Worm (Caenorhabditis elegans) whole organism, young adult: Measurements from ENCODE around the gene Y65A5A.2.

Experiments used
- B0035.1 ChIP-seq: sonication (generic microtip); optimal IDR thresholded peaks from 2 replicates; lab custom pipeline; 2016; ENCODE audit warnings: missing genetic modification characterization, mild to moderate bottlenecking, missing compliant biosample characterization, missing genotype, missing genetic modification reagents
- B0261.1 ChIP-seq: sonication (generic microtip); optimal IDR thresholded peaks from 2 replicates; lab custom pipeline; 2016; ENCODE audit warnings: mild to moderate bottlenecking, missing genetic modification characterization, moderate library complexity, missing compliant biosample characterization
- F37B4.10 ChIP-seq: fragments of 200-800 bp; sonication (Bioruptor generic); IDR thresholded peaks from 2 replicates; pipeline ENCODE4 v1.3.6; 2022; ENCODE audit warnings: missing genetic modification characterization, missing compliant biosample characterization
- T07F8.4 ChIP-seq: sonication (generic microtip); optimal IDR thresholded peaks from 2 replicates; lab custom pipeline; 2016; ENCODE audit warnings: mild to moderate bottlenecking, missing genetic modification characterization, moderate library complexity, missing compliant biosample characterization
- Y53G8AR.9 ChIP-seq: fragments of 200-800 bp; sonication (Bioruptor generic); conservative IDR thresholded peaks from 2 replicates; pipeline ENCODE4 v1.3.6; 2022; ENCODE audit warnings: missing genetic modification reagents, missing genetic modification characterization, missing compliant biosample characterization
- Y56A3A.18 ChIP-seq: fragments of 200-800 bp; sonication (Bioruptor generic); IDR thresholded peaks from 2 replicates; pipeline ENCODE4 v1.3.6; 2022; ENCODE audit warnings: missing genetic modification reagents, missing genetic modification characterization, missing compliant biosample characterization
- ZK185.1 ChIP-seq: sonication (generic microtip); optimal IDR thresholded peaks from 2 replicates; lab custom pipeline; 2016; ENCODE audit warnings: mild to moderate bottlenecking, missing genetic modification characterization, missing compliant biosample characterization; ENCODE audit not compliant: poor library complexity, severe bottlenecking
- aptf-3 ChIP-seq: fragments of 200-800 bp; sonication (Bioruptor generic); IDR thresholded peaks from 2 replicates; pipeline ENCODE4 v1.3.6; 2022; ENCODE audit warnings: missing genetic modification characterization, missing compliant biosample characterization
- athp-1 ChIP-seq: sonication (generic microtip); optimal IDR thresholded peaks from 2 replicates; lab custom pipeline; 2017; ENCODE audit warnings: mild to moderate bottlenecking, missing genetic modification characterization, missing compliant biosample characterization
- attf-6 ChIP-seq: fragments of 200-800 bp; sonication (Bioruptor generic); IDR thresholded peaks from 2 replicates; pipeline ENCODE4 v1.3.6; 2022; ENCODE audit warnings: missing genetic modification reagents, missing genetic modification characterization, missing compliant biosample characterization
- bed-2 ChIP-seq: fragments of 200-800 bp; sonication (Bioruptor generic); IDR thresholded peaks from 2 replicates; pipeline ENCODE4 v1.3.6; 2022; ENCODE audit warnings: missing genetic modification reagents, missing genetic modification characterization, missing compliant biosample characterization
- ccch-3 ChIP-seq: fragments of 200-800 bp; sonication (Bioruptor generic); optimal IDR thresholded peaks from 2 replicates; lab custom pipeline; 2018; ENCODE audit warnings: mild to moderate bottlenecking, missing genetic modification characterization, missing compliant biosample characterization
- cebp-1 ChIP-seq, 2 experiments: fragments of 200-800 bp in 1 of 2; sonication (Bioruptor generic) in 1 of 2; sonication (generic microtip) in 1 of 2; IDR thresholded peaks in 1 of 2; optimal IDR thresholded peaks in 1 of 2; 2 replicates each; pipeline versions ENCODE4 v1.3.6 to Lab custom; 2017 to 2022; ENCODE audit warnings: missing compliant biosample characterization in 2 of 2, missing genetic modification characterization in 2 of 2, mild to moderate bottlenecking in 1 of 2, missing genetic modification reagents in 1 of 2, moderate library complexity in 1 of 2
- cebp-2 ChIP-seq: fragments of 200-800 bp; sonication (Bioruptor generic); IDR thresholded peaks from 2 replicates; pipeline ENCODE4 v1.3.6; 2022; ENCODE audit warnings: missing genetic modification characterization, missing compliant biosample characterization
- ceh-27 ChIP-seq: fragments of 200-800 bp; sonication (Bioruptor generic); optimal IDR thresholded peaks from 2 replicates; lab custom pipeline; 2018; ENCODE audit warnings: mild to moderate bottlenecking, missing genetic modification characterization, moderate library complexity, missing compliant biosample characterization
- ceh-40 ChIP-seq: fragments of 200-800 bp; sonication (Bioruptor generic); IDR thresholded peaks from 2 replicates; pipeline ENCODE4 v1.3.6; 2022; ENCODE audit warnings: missing genetic modification characterization, missing compliant biosample characterization
- ceh-91 ChIP-seq: fragments of 200-800 bp; sonication (Bioruptor generic); IDR thresholded peaks from 2 replicates; pipeline ENCODE4 v1.3.6; 2022; ENCODE audit warnings: missing genetic modification reagents, missing genetic modification characterization, missing compliant biosample characterization
- die-1 ChIP-seq: sonication (generic microtip); optimal IDR thresholded peaks from 2 replicates; lab custom pipeline; 2016; ENCODE audit warnings: missing genotype, mild to moderate bottlenecking, missing genetic modification characterization, missing compliant biosample characterization
- dpl-1 ChIP-seq: fragments of 150-350 bp; optimal IDR thresholded peaks from 2 replicates; lab custom pipeline; 2014; ENCODE audit warnings: missing biosample characterization, missing genetic modification reagents, missing genetic modification characterization
- egl-18 ChIP-seq: fragments of 200-800 bp; sonication (Bioruptor generic); IDR thresholded peaks from 2 replicates; pipeline ENCODE4 v1.3.6; 2022; ENCODE audit warnings: missing genetic modification reagents, missing genetic modification characterization, missing compliant biosample characterization
- ekl-4 ChIP-seq: fragments of 200-800 bp; sonication (Bioruptor generic); IDR thresholded peaks from 2 replicates; pipeline ENCODE4 v1.3.6; 2022; ENCODE audit warnings: missing genetic modification reagents, missing genetic modification characterization, missing compliant biosample characterization
- ets-4 ChIP-seq: fragments of 200-800 bp; sonication (Bioruptor generic); optimal IDR thresholded peaks from 2 replicates; lab custom pipeline; 2018; ENCODE audit warnings: mild to moderate bottlenecking, missing genetic modification characterization, missing compliant biosample characterization
- fkh-3 ChIP-seq: sonication (generic microtip); optimal IDR thresholded peaks from 2 replicates; lab custom pipeline; 2016; ENCODE audit warnings: mild to moderate bottlenecking, missing genetic modification characterization, missing compliant biosample characterization
- gei-17 ChIP-seq: fragments of 200-800 bp; sonication (Bioruptor generic); optimal IDR thresholded peaks from 2 replicates; lab custom pipeline; 2018; ENCODE audit warnings: mild to moderate bottlenecking, missing genetic modification characterization, missing compliant biosample characterization
- him-1 ChIP-seq: sonication (generic microtip); optimal IDR thresholded peaks from 2 replicates; lab custom pipeline; 2016; ENCODE audit warnings: missing genotype, missing genetic modification reagents, missing genetic modification characterization, missing compliant biosample characterization
- hmg-1.2 ChIP-seq: fragments of 200-800 bp; sonication (Bioruptor generic); IDR thresholded peaks from 2 replicates; pipeline ENCODE4 v1.3.6; 2022; ENCODE audit warnings: missing genetic modification reagents, missing genetic modification characterization, missing compliant biosample characterization
- let-526 ChIP-seq: fragments of 200-800 bp; sonication (Bioruptor generic); IDR thresholded peaks from 2 replicates; pipeline ENCODE4 v1.3.6; 2022; ENCODE audit warnings: missing genetic modification reagents, missing genetic modification characterization, missing compliant biosample characterization
- lin-26 ChIP-seq: fragments of 200-800 bp; sonication (Bioruptor generic); IDR thresholded peaks from 2 replicates; pipeline ENCODE4 v1.3.6; 2022; ENCODE audit warnings: missing genetic modification reagents, missing genetic modification characterization, missing compliant biosample characterization
- lin-35 ChIP-seq, 3 experiments: fragments of 150-350 bp in 2 of 3; sonication (generic microtip) in 1 of 3; optimal IDR thresholded peaks; 2 replicates each; lab custom pipeline; 2014 to 2018; ENCODE audit warnings: missing biosample characterization in 3 of 3, missing genetic modification characterization in 3 of 3, missing genetic modification reagents in 3 of 3
- lin-40 ChIP-seq: sonication (generic microtip); optimal IDR thresholded peaks from 2 replicates; lab custom pipeline; 2016; ENCODE audit warnings: missing genetic modification characterization, mild to moderate bottlenecking, missing compliant biosample characterization, missing genotype, missing genetic modification reagents
- mcd-1 ChIP-seq: fragments of 200-800 bp; sonication (Bioruptor generic); IDR thresholded peaks from 2 replicates; pipeline ENCODE4 v1.3.6; 2022; ENCODE audit warnings: missing genetic modification reagents, missing genetic modification characterization, missing compliant biosample characterization
- nfya-1 ChIP-seq: sonication (generic microtip); optimal IDR thresholded peaks from 2 replicates; lab custom pipeline; 2017; ENCODE audit warnings: antibody characterized with exemption, missing compliant biosample characterization, missing genetic modification characterization, borderline replicate concordance; ENCODE audit not compliant: insufficient read depth
- nfyb-1 ChIP-seq: fragments of 200-800 bp; sonication (Bioruptor generic); IDR thresholded peaks from 2 replicates; pipeline ENCODE4 v1.3.6; 2022; ENCODE audit warnings: missing genetic modification reagents, missing genetic modification characterization, missing compliant biosample characterization
- nhr-120 ChIP-seq: fragments of 200-800 bp; sonication (Bioruptor generic); IDR thresholded peaks from 2 replicates; pipeline ENCODE4 v1.3.6; 2022; ENCODE audit warnings: missing genetic modification characterization, missing compliant biosample characterization
- nhr-27 ChIP-seq: fragments of 200-800 bp; sonication (Bioruptor generic); optimal IDR thresholded peaks from 2 replicates; lab custom pipeline; 2018; ENCODE audit warnings: mild to moderate bottlenecking, missing genetic modification characterization, moderate library complexity, missing compliant biosample characterization
- nhr-80 ChIP-seq: sonication (generic microtip); optimal IDR thresholded peaks from 2 replicates; lab custom pipeline; 2016; ENCODE audit warnings: missing genetic modification characterization, missing compliant biosample characterization
- nhr-90 ChIP-seq: sonication (generic microtip); optimal IDR thresholded peaks from 2 replicates; lab custom pipeline; 2016; ENCODE audit warnings: missing genotype, mild to moderate bottlenecking, missing genetic modification characterization, missing compliant biosample characterization
- rec-8 ChIP-seq, 2 experiments: sonication (generic microtip); optimal IDR thresholded peaks; 2 replicates each; lab custom pipeline; 2016; ENCODE audit warnings: mild to moderate bottlenecking in 2 of 2, missing genetic modification characterization in 2 of 2, missing genetic modification reagents in 2 of 2, missing genotype in 2 of 2, missing biosample characterization in 1 of 2, missing compliant biosample characterization in 1 of 2, moderate library complexity in 1 of 2
- sea-2 ChIP-seq: fragments of 200-800 bp; sonication (Bioruptor generic); IDR thresholded peaks from 2 replicates; pipeline ENCODE4 v1.3.6; 2022; ENCODE audit warnings: missing genetic modification characterization, missing compliant biosample characterization
- snpc-1.1 ChIP-seq: sonication (generic microtip); optimal IDR thresholded peaks from 2 replicates; lab custom pipeline; 2017; ENCODE audit warnings: missing genetic modification characterization, mild to moderate bottlenecking, missing compliant biosample characterization, antibody characterized with exemption, moderate library complexity, missing genotype, missing genetic modification reagents; ENCODE audit not compliant: insufficient read depth
- snpc-1.3 ChIP-seq: sonication (generic microtip); optimal IDR thresholded peaks from 2 replicates; lab custom pipeline; 2017; ENCODE audit warnings: missing genetic modification characterization, mild to moderate bottlenecking, missing compliant biosample characterization, antibody characterized with exemption, moderate library complexity, missing genotype, missing genetic modification reagents; ENCODE audit not compliant: insufficient read depth
- snpc-3.4 ChIP-seq: sonication (generic microtip); optimal IDR thresholded peaks from 2 replicates; lab custom pipeline; 2017; ENCODE audit warnings: missing genetic modification characterization, mild to moderate bottlenecking, missing compliant biosample characterization, antibody characterized with exemption, moderate library complexity, missing genotype, missing genetic modification reagents
- ztf-18 ChIP-seq: sonication (generic microtip); optimal IDR thresholded peaks from 2 replicates; lab custom pipeline; 2016; ENCODE audit warnings: missing genotype, mild to moderate bottlenecking, missing genetic modification characterization, missing compliant biosample characterization
- ztf-22 ChIP-seq: fragments of 200-800 bp; sonication (Bioruptor generic); optimal IDR thresholded peaks from 2 replicates; lab custom pipeline; 2018; ENCODE audit warnings: mild to moderate bottlenecking, missing genetic modification characterization, moderate library complexity, missing compliant biosample characterization
- ztf-25 ChIP-seq: fragments of 200-800 bp; sonication (Bioruptor generic); IDR thresholded peaks from 2 replicates; pipeline ENCODE4 v1.3.6; 2022; ENCODE audit warnings: missing genetic modification reagents, missing genetic modification characterization, missing compliant biosample characterization

Y65A5A.2 gene

DNA sequence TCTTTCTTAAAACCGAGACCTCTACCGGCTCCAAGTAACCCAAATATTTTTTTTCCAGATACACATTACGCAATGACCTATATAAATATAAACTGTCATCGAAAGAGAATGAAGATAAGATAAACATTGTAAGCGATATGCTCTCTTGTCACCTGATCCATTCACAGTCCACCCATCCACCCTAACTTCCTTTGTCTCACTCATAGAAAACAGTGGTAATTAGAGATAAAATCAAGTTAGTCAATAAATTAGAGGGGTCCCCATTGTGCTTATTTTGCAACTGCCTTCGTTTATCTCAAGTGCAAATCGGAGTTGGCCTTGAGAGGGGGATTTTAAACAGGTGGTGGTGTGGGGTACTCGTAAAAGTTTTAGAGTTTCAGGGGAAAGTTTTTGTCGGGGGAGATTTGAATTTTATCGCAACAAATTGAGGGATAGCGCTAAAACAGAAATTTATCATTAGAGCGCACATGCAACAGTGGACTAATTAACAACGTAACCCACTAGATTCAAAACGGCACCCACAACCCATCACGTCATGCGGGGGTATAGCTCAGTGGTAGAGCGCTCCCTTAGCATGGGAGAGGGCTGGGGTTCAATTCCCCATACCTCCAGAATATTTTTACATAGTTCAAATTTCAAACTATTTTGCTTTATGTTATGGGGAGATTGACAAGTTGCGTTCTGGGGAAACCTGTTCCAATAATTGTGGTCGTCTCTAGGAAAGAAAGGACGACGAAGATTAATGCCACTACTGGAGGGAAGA is 13.8 kb upstream of the Y65A5A.2 start (continued):
- TF ChIP-seq rec-8 (tag; optimal IDR thresholded peaks at IDR 0.05; lab: Kevin White, UChicago) (peak; percentile 46 to 60), ceh-91 (GFP tag; lab: Robert Waterston, UW) (0 out of 2 replicates have a peak, but pooled peaks have one; percentile 30), die-1 (peak; percentile 85), him-1 (no peak), ceh-27 (peak; percentile 43), nhr-80 (tag; lab: Kevin White, UChicago) (no peak), lin-26 (GFP tag; lab: Robert Waterston, UW) (peak; percentile 95), bed-2 (GFP tag; lab: Robert Waterston, UW) (no peak), sea-2 (GFP tag; lab: Robert Waterston, UW) (no peak), nfyb-1 (GFP tag; lab: Robert Waterston, UW) (peak; percentile 69; the same call in 1 of the 2 replicates), snpc-1.1 (no peak), let-526 (GFP tag; lab: Robert Waterston, UW) (no peak), ekl-4 (GFP tag; lab: Robert Waterston, UW) (no peak), B0261.1 (tag; lab: Kevin White, UChicago) (peak; percentile 81), ZK185.1 (peak; percentile 52), Y53G8AR.9 (peak; percentile 69; the same call in 1 of the 2 replicates), snpc-1.3 (tag; lab: Kevin White, UChicago) (peak; percentile 57), fkh-3 (tag; lab: Kevin White, UChicago) (peak; percentile 17), ets-4 (GFP tag; lab: Kevin White, UChicago) (no peak), cebp-2 (GFP tag; lab: Robert Waterston, UW) (peak; percentile 85; the same call in 1 of the 2 replicates), athp-1 (peak; percentile 59), egl-18 (0 out of 2 replicates have a peak, but pooled peaks have one; percentile 18), ztf-25 (GFP tag; lab: Robert Waterston, UW) (peak; percentile 57; the same call in 1 of the 2 replicates), gei-17 (GFP tag; lab: Kevin White, UChicago) (no peak), nhr-120 (0 out of 2 replicates have a peak, but pooled peaks have one; percentile 53), F37B4.10 (GFP tag; lab: Robert Waterston, UW) (no peak), hmg-1.2 (GFP tag; lab: Robert Waterston, UW) (peak; percentile 69), ceh-40 (GFP tag; lab: Robert Waterston, UW) (no peak), nhr-90 (tag; lab: Kevin White, UChicago) (peak; percentile 69), mcd-1 (GFP tag; lab: Robert Waterston, UW) (peak; percentile 90), lin-35 (GFP tag; optimal IDR thresholded peaks at IDR 0.05; lab: Kevin White, UChicago) (peak in 1 of 3 experiments; percentile 43), ztf-22 (no peak), nfya-1 (tag; lab: Kevin White, UChicago) (no peak), ztf-18 (peak; percentile 83), dpl-1 (GFP tag; lab: Kevin White, UChicago) (no peak), cebp-1 (GFP tag; IDR thresholded peaks at IDR 0.05; lab: Robert Waterston, UW) (no peak), cebp-1 (tag; optimal IDR thresholded peaks at IDR 0.05; lab: Kevin White, UChicago) (peak; percentile 50), ccch-3 (GFP tag; lab: Kevin White, UChicago) (no peak), Y56A3A.18 (GFP tag; lab: Robert Waterston, UW) (peak; percentile 61; the same call in 1 of the 2 replicates), aptf-3 (GFP tag; lab: Robert Waterston, UW) (no peak), lin-40 (tag; lab: Kevin White, UChicago) (peak; percentile 18), B0035.1 (no peak), nhr-27 (peak; percentile 41), T07F8.4 (tag; lab: Kevin White, UChicago) (peak; percentile 32), snpc-3.4 (tag; lab: Kevin White, UChicago) (peak; percentile 68), attf-6 (peak; percentile 96)
